Fruit fly (Drosophila melanogaster) S2 (cell line): ENCODE data around the gene CG7557.

Experiments
- CG8478 ChIP-seq: fragments of >200 bp; optimal IDR thresholded peaks from 2 replicates; lab custom pipeline; 2018
- CTCF ChIP-seq, 2 experiments: fragments of >200 bp; optimal IDR thresholded peaks; 2 replicates each; lab custom pipeline; 2018

DNA sequence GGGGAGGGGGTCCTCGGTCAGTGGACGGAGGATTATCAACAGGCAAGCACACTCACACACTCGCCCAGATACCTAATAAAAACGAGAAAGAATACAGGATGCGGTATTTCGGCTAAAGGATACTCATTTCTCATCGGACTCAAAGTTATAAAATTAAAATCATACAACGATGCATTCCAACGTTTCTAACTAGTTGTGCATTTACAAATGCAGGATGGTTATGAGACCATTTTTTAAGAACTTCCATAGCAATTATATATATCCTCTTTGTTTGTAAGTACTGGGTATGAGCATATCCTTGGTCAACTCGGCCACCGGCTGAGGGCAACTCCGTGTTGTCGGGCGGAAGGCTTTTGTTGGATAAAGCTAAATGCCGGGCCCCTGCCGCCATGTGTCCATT lies 42.7 kb upstream of the CG7557 start:
- no peak for TF ChIP-seq CTCF (optimal IDR thresholded peaks at IDR 0.05; lab: Kevin White, UChicago)
- TF ChIP-seq CG8478 = no peak
